Worm (Caenorhabditis elegans): Measurements from ENCODE around the gene F26F12.3.

F26F12.3 gene

ce11 chrV:5846729-5847128 lies 1.2 kb upstream of the F26F12.3 start:
- TF ChIP-seq dmd-6 (GFP tag; IDR thresholded peaks at IDR 0.05) (no peak), daf-12 (tag; optimal IDR thresholded peaks at IDR 0.05) (no peak), nhr-11 (tag; optimal IDR thresholded peaks at IDR 0.05) (no peak), dmd-8 (GFP tag; IDR thresholded peaks at IDR 0.05) (no peak), lin-29 (GFP tag; IDR thresholded peaks at IDR 0.05) (no peak), madf-9 (GFP tag; conservative IDR thresholded peaks at IDR 0.05) (no peak), snpc-4 (tag; optimal IDR thresholded peaks at IDR 0.05) (no peak), F10B5.3 (tag; optimal IDR thresholded peaks at IDR 0.05) (no peak), lin-1 (GFP tag; IDR thresholded peaks at IDR 0.05) (no peak), dmd-9 (GFP tag; IDR thresholded peaks at IDR 0.05) (no peak), ceh-20 (GFP tag; IDR thresholded peaks at IDR 0.05) (no peak), aly-2 (tag; optimal IDR thresholded peaks at IDR 0.05) (no peak), ceh-28 (tag; optimal IDR thresholded peaks at IDR 0.05) (no peak), hif-1 (tag; optimal IDR thresholded peaks at IDR 0.05) (no peak)

ce11 chrV:5845162-5845561 lies 357 bp downstream of the F26F12.3 start:
- TF ChIP-seq hlh-30 (tag; optimal IDR thresholded peaks at IDR 0.05; ENCODE audit: insufficient read depth): peak; percentile 85
- TF ChIP-seq aly-2 (tag; optimal IDR thresholded peaks at IDR 0.05): no peak

- TF ChIP-seq hlh-30 (tag; optimal IDR thresholded peaks at IDR 0.05; ENCODE audit: insufficient read depth) (peak; percentile 99), lsy-2 (tag; optimal IDR thresholded peaks at IDR 0.05) (peak in 1 of 2 experiments; percentile 63), sdz-12 (GFP tag; optimal IDR thresholded peaks at IDR 0.05) (no peak), nhr-25 (tag; optimal IDR thresholded peaks at IDR 0.05; ENCODE audit: borderline replicate concordance, insufficient read depth) (peak; percentile 51), ama-1 (optimal IDR thresholded peaks at IDR 0.05) (peak; percentile 34), dve-1 (tag; optimal IDR thresholded peaks at IDR 0.05; ENCODE audit: insufficient read depth) (peak; percentile 86), F44E2.7 (GFP tag; IDR thresholded peaks at IDR 0.05) (no peak), jun-1 (tag; optimal IDR thresholded peaks at IDR 0.05) (peak; percentile 30), aha-1 (tag) (peak; percentile 91), tra-1 (GFP tag; IDR thresholded peaks at IDR 0.05) (0 out of 2 replicates have a peak, but pooled peaks have one; percentile 30), dpl-1 (GFP tag; optimal IDR thresholded peaks at IDR 0.05) (peak; percentile 43), ceh-28 (tag; optimal IDR thresholded peaks at IDR 0.05) (no peak), mdl-1 (tag; optimal IDR thresholded peaks at IDR 0.05) (peak; percentile 57 to 90), mdt-29 (GFP tag; IDR thresholded peaks at IDR 0.05) (peak; percentile 67; the same call in 1 of the 2 replicates), F26F4.8 (GFP tag; conservative IDR thresholded peaks at IDR 0.05) (no peak), set-16 (GFP tag; IDR thresholded peaks at IDR 0.05) (no peak), nhr-10 (tag; optimal IDR thresholded peaks at IDR 0.05) (no peak), Y48G9A.11 (GFP tag; IDR thresholded peaks at IDR 0.05) (no peak), dmd-6 (GFP tag; IDR thresholded peaks at IDR 0.05) (peak; percentile 80), nhr-77 (tag; optimal IDR thresholded peaks at IDR 0.05) (peak; percentile 50), F49E8.2 (tag; optimal IDR thresholded peaks at IDR 0.05; ENCODE audit: borderline replicate concordance) (no peak), rbr-2 (tag; optimal IDR thresholded peaks at IDR 0.05) (no peak), lin-1 (GFP tag; IDR thresholded peaks at IDR 0.05) (peak; percentile 65), daf-8 (GFP tag; IDR thresholded peaks at IDR 0.05) (no peak), unc-62 (GFP tag; optimal IDR thresholded peaks at IDR 0.05 in 1 of 2) (peak in 1 of 2 experiments; percentile 99), unc-62 (tag; optimal IDR thresholded peaks at IDR 0.05) (no peak), hlh-11 (tag; optimal IDR thresholded peaks at IDR 0.05) (peak; percentile 94), zip-2 (tag; optimal IDR thresholded peaks at IDR 0.05) (peak; percentile 45), tag-97 (GFP tag; IDR thresholded peaks at IDR 0.05) (no peak), mep-1 (tag; optimal IDR thresholded peaks at IDR 0.05) (peak; percentile 74), lir-3 (tag; optimal IDR thresholded peaks at IDR 0.05) (no peak), T26A8.4 (GFP tag; IDR thresholded peaks at IDR 0.05) (peak; percentile 33; the same call in 1 of the 2 replicates), php-3 (GFP tag; IDR thresholded peaks at IDR 0.05) (peak; percentile 18; the same call in 1 of the 2 replicates), R02D3.7 (tag; optimal IDR thresholded peaks at IDR 0.05) (no peak), duxl-1 (tag; optimal IDR thresholded peaks at IDR 0.05; ENCODE audit: poor library complexity) (no peak), nhr-11 (tag; optimal IDR thresholded peaks at IDR 0.05) (peak; percentile 87), attf-4 (tag; optimal IDR thresholded peaks at IDR 0.05) (no peak), ces-1 (GFP tag; optimal IDR thresholded peaks at IDR 0.05) (no peak)
These were observed 1.2 kb downstream of the F26F12.3 start for ce11 chrV:5844349-5844760.

Measured in whole organism, L4 larva.